Fruit fly (Drosophila melanogaster) whole organism, embryonic: ENCODE measurements around the gene Zaf1.
A peak's percentile ranks its signal among the peaks of the same experiment; 100 is the strongest.

ENCODE experiments used
- BtbVII ChIP-seq: fragments of 200-800 bp; sonication (Bioruptor generic); optimal IDR thresholded peaks from 3 replicates; lab custom pipeline; 2017; ENCODE audit warnings: missing biosample characterization, mild to moderate bottlenecking, missing genetic modification characterization
- C15 ChIP-seq: fragments of 200-800 bp; sonication (Bioruptor generic); IDR thresholded peaks from 3 replicates; pipeline ENCODE4 v1.3.6; 2022; ENCODE audit warnings: missing biosample characterization, missing genetic modification characterization
- CG10147 ChIP-seq: fragments of 200-800 bp; sonication (Bioruptor generic); optimal IDR thresholded peaks from 2 replicates; lab custom pipeline; 2019; ENCODE audit warnings: missing biosample characterization, mild to moderate bottlenecking, missing genetic modification characterization, moderate library complexity
- CG14860 ChIP-seq: fragments of 200-800 bp; sonication (Bioruptor generic); IDR thresholded peaks from 3 replicates; pipeline ENCODE4 v1.3.6; 2022; ENCODE audit warnings: missing biosample characterization, missing genetic modification characterization; ENCODE audit not compliant: partially characterized antibody
- CG1602 ChIP-seq: fragments of 200-800 bp; sonication (Bioruptor generic); optimal IDR thresholded peaks from 3 replicates; lab custom pipeline; 2016; ENCODE audit warnings: missing biosample characterization, missing genetic modification characterization
- CG1603 ChIP-seq: fragments of 200-800 bp; sonication (Bioruptor generic); optimal IDR thresholded peaks from 2 replicates; lab custom pipeline; 2019; ENCODE audit warnings: missing biosample characterization, mild to moderate bottlenecking, missing genetic modification characterization, moderate library complexity
- CG17829 ChIP-seq: fragments of 200-800 bp; optimal IDR thresholded peaks from 2 replicates; lab custom pipeline; 2019; ENCODE audit warnings: missing biosample characterization, mild to moderate bottlenecking, missing genetic modification characterization, moderate library complexity
- CG2202 ChIP-seq: fragments of 200-800 bp; sonication (Bioruptor generic); optimal IDR thresholded peaks from 2 replicates; lab custom pipeline; 2018; ENCODE audit warnings: missing biosample characterization, mild to moderate bottlenecking, missing genetic modification characterization
- CG31441 ChIP-seq: fragments of 200-800 bp; sonication (Bioruptor generic); IDR thresholded peaks from 2 replicates; pipeline ENCODE4 v1.3.6; 2022; ENCODE audit warnings: missing biosample characterization, missing genetic modification characterization
- CG4730 ChIP-seq: fragments of 200-800 bp; sonication (Bioruptor generic); IDR thresholded peaks from 2 replicates; pipeline ENCODE4 v1.3.6; 2022; ENCODE audit warnings: missing biosample characterization, missing genetic modification characterization
- CG4820 ChIP-seq: fragments of 200-800 bp; sonication (Bioruptor generic); optimal IDR thresholded peaks from 3 replicates; lab custom pipeline; 2016; ENCODE audit warnings: missing biosample characterization, missing genetic modification characterization
- CG7987 ChIP-seq: fragments of 200-800 bp; sonication (Bioruptor generic); optimal IDR thresholded peaks from 2 replicates; lab custom pipeline; 2018; ENCODE audit warnings: missing biosample characterization, mild to moderate bottlenecking, missing genetic modification characterization, moderate library complexity
- CG8281 ChIP-seq: fragments of 200-800 bp; sonication (Bioruptor generic); optimal IDR thresholded peaks from 2 replicates; lab custom pipeline; 2018; ENCODE audit warnings: missing biosample characterization, mild to moderate bottlenecking, missing genetic modification characterization, moderate library complexity
- CG8359 ChIP-seq: fragments of 200-800 bp; sonication (Bioruptor generic); optimal IDR thresholded peaks from 2 replicates; lab custom pipeline; 2017; ENCODE audit warnings: missing biosample characterization, mild to moderate bottlenecking, missing genetic modification characterization, borderline replicate concordance
- CG8924 ChIP-seq: fragments of 200-800 bp; optimal IDR thresholded peaks from 3 replicates; lab custom pipeline; 2019; ENCODE audit warnings: missing biosample characterization, mild to moderate bottlenecking, missing genetic modification characterization, moderate library complexity
- CHES-1-like ChIP-seq: fragments of 200-800 bp; sonication (Bioruptor generic); optimal IDR thresholded peaks from 2 replicates; lab custom pipeline; 2016; ENCODE audit warnings: missing biosample characterization, missing genetic modification characterization
- CkIIα-i1 ChIP-seq: fragments of 200-800 bp; sonication (Bioruptor generic); IDR thresholded peaks from 2 replicates; pipeline ENCODE4 v1.3.6; 2022; ENCODE audit warnings: missing biosample characterization, missing genetic modification characterization
- CrebB ChIP-seq: fragments of 200-800 bp; sonication (Bioruptor generic); optimal IDR thresholded peaks from 3 replicates; lab custom pipeline; 2018; ENCODE audit warnings: missing biosample characterization, mild to moderate bottlenecking, missing genetic modification characterization
- Dip2 ChIP-seq: fragments of 200-800 bp; sonication (Bioruptor generic); IDR thresholded peaks from 2 replicates; pipeline ENCODE4 v1.3.6; 2022; ENCODE audit warnings: missing biosample characterization, missing genetic modification characterization
- Dll ChIP-seq: fragments of 200-800 bp; sonication (Bioruptor generic); IDR thresholded peaks from 4 replicates; pipeline ENCODE4 v1.3.6; 2022; ENCODE audit warnings: missing biosample characterization, missing genetic modification characterization; ENCODE audit not compliant: partially characterized antibody
- Elba2 ChIP-seq: fragments of 200-800 bp; sonication (Bioruptor generic); optimal IDR thresholded peaks from 3 replicates; lab custom pipeline; 2016; ENCODE audit warnings: missing biosample characterization, missing genetic modification characterization
- Ets65A ChIP-seq: fragments of 200-800 bp; sonication (Bioruptor generic); peaks from one replicate; lab custom pipeline; 2016; ENCODE audit warnings: missing biosample characterization, missing genetic modification characterization
- GATAe ChIP-seq: fragments of 200-800 bp; sonication (Bioruptor generic); conservative IDR thresholded peaks from 2 replicates; pipeline ENCODE4 v1.3.6; 2022; ENCODE audit warnings: missing biosample characterization, missing genetic modification characterization
- Hmx ChIP-seq: fragments of 200-800 bp; sonication (Bioruptor generic); optimal IDR thresholded peaks from 2 replicates; lab custom pipeline; 2016; ENCODE audit warnings: missing biosample characterization, missing genetic modification characterization
- Hr3 ChIP-seq: fragments of 200-800 bp; sonication (Bioruptor generic); optimal IDR thresholded peaks from 3 replicates; lab custom pipeline; 2016; ENCODE audit warnings: missing biosample characterization, missing genetic modification characterization
- MESR4 ChIP-seq: fragments of 200-800 bp; sonication (Bioruptor generic); optimal IDR thresholded peaks from 2 replicates; lab custom pipeline; 2018; ENCODE audit warnings: missing biosample characterization, mild to moderate bottlenecking, missing genetic modification characterization, moderate library complexity
- NC2β ChIP-seq: fragments of 200-800 bp; sonication (Bioruptor generic); optimal IDR thresholded peaks from 2 replicates; lab custom pipeline; 2016; ENCODE audit warnings: missing biosample characterization, missing genetic modification characterization
- Oaz ChIP-seq: fragments of 200-800 bp; sonication (Bioruptor generic); IDR thresholded peaks from 2 replicates; pipeline ENCODE4 v1.3.6; 2022; ENCODE audit warnings: missing biosample characterization, missing genetic modification characterization
- Optix ChIP-seq: fragments of 200-800 bp; sonication (Bioruptor generic); IDR thresholded peaks from 3 replicates; pipeline ENCODE4 v1.3.6; 2022; ENCODE audit warnings: missing biosample characterization, missing genetic modification characterization
- Ravus ChIP-seq: fragments of 200-800 bp; sonication (Bioruptor generic); IDR thresholded peaks from 2 replicates; pipeline ENCODE4 v1.3.6; 2022; ENCODE audit warnings: missing biosample characterization, missing genetic modification characterization
- Stat92E ChIP-seq, 3 experiments: fragments of >200 bp in 2 of 3; fragments of 200-800 bp in 1 of 3; sonication (Bioruptor generic) in 1 of 3; optimal IDR thresholded peaks; 2 replicates each; lab custom pipeline; 2017 to 2019; ENCODE audit warnings: missing biosample characterization in 3 of 3, missing genetic modification characterization in 3 of 3, mild to moderate bottlenecking in 1 of 3, moderate library complexity in 1 of 3
- Xbp1 ChIP-seq: fragments of 200-800 bp; sonication (Bioruptor generic); optimal IDR thresholded peaks from 3 replicates; lab custom pipeline; 2016; ENCODE audit warnings: missing biosample characterization, mild to moderate bottlenecking, missing genetic modification characterization
- cas ChIP-seq: fragments of 200-800 bp; sonication (Bioruptor generic); IDR thresholded peaks from 2 replicates; pipeline ENCODE4 v1.3.6; 2022; ENCODE audit warnings: missing biosample characterization, missing genetic modification characterization
- cato ChIP-seq: fragments of 200-800 bp; sonication (Bioruptor generic); optimal IDR thresholded peaks from 2 replicates; lab custom pipeline; 2016; ENCODE audit warnings: missing biosample characterization, missing genetic modification characterization, borderline replicate concordance
- ci ChIP-seq: fragments of 200-800 bp; sonication (Bioruptor generic); IDR thresholded peaks from 3 replicates; pipeline ENCODE4 v1.3.6; 2022; ENCODE audit warnings: missing biosample characterization, missing genetic modification characterization
- crc ChIP-seq: fragments of 200-800 bp; sonication (Bioruptor generic); optimal IDR thresholded peaks from 2 replicates; lab custom pipeline; 2016; ENCODE audit warnings: missing biosample characterization, missing genetic modification characterization
- danr ChIP-seq: fragments of 200-800 bp; sonication (Bioruptor generic); IDR thresholded peaks from 2 replicates; pipeline ENCODE4 v1.3.6; 2022; ENCODE audit warnings: missing biosample characterization, missing genetic modification characterization
- dysf ChIP-seq: fragments of 200-800 bp; sonication (Bioruptor generic); IDR thresholded peaks from 3 replicates; pipeline ENCODE4 v1.3.6; 2022; ENCODE audit warnings: missing biosample characterization, missing genetic modification characterization
- en ChIP-seq: fragments of 200-800 bp; sonication (Bioruptor generic); optimal IDR thresholded peaks from 2 replicates; lab custom pipeline; 2016; ENCODE audit warnings: missing biosample characterization, missing genetic modification characterization
- gsb ChIP-seq: fragments of 200-800 bp; sonication (Bioruptor generic); IDR thresholded peaks from 2 replicates; pipeline ENCODE4 v1.3.6; 2022; ENCODE audit warnings: missing biosample characterization, missing genetic modification characterization
- h ChIP-seq: fragments of >200 bp; optimal IDR thresholded peaks from 2 replicates; lab custom pipeline; 2017
- kah ChIP-seq: fragments of 200-800 bp; sonication (Bioruptor generic); optimal IDR thresholded peaks from 2 replicates; lab custom pipeline; 2018; ENCODE audit warnings: missing biosample characterization, mild to moderate bottlenecking, missing genetic modification characterization
- ken ChIP-seq: fragments of 200-800 bp; sonication (Bioruptor generic); IDR thresholded peaks from 3 replicates; pipeline ENCODE4 v1.3.6; 2022; ENCODE audit warnings: missing biosample characterization, missing genetic modification characterization
- lola ChIP-seq, 3 experiments: fragments of >200 bp in 2 of 3; fragments of 200-800 bp in 1 of 3; sonication (Bioruptor generic) in 1 of 3; optimal IDR thresholded peaks; 2 replicates each; lab custom pipeline; 2017 to 2019; ENCODE audit warnings: missing biosample characterization in 3 of 3, missing genetic modification characterization in 3 of 3, mild to moderate bottlenecking in 1 of 3, moderate library complexity in 1 of 3
- pfk ChIP-seq: fragments of 200-800 bp; sonication (Bioruptor generic); optimal IDR thresholded peaks from 2 replicates; lab custom pipeline; 2018; ENCODE audit warnings: missing biosample characterization, mild to moderate bottlenecking, missing genetic modification characterization, moderate library complexity
- prd ChIP-seq, 3 experiments: fragments of >200 bp in 2 of 3; fragments of 200-800 bp in 1 of 3; sonication (Bioruptor generic) in 1 of 3; optimal IDR thresholded peaks in 2 of 3; IDR thresholded peaks in 1 of 3; 2 replicates in 2 of 3; 3 replicates in 1 of 3; pipeline versions ENCODE4 v1.3.6 to Lab custom; 2017 to 2022; ENCODE audit warnings: missing biosample characterization in 1 of 3, missing genetic modification characterization in 1 of 3
- pros ChIP-seq: fragments of 200-800 bp; sonication (Bioruptor generic); optimal IDR thresholded peaks from 3 replicates; lab custom pipeline; 2019; ENCODE audit warnings: missing biosample characterization, mild to moderate bottlenecking, missing genetic modification characterization, moderate library complexity
- ttk ChIP-seq: fragments of 200-800 bp; sonication (Bioruptor generic); IDR thresholded peaks from 2 replicates; pipeline ENCODE4 v2.1.2; 2022; ENCODE audit warnings: missing biosample characterization, missing genetic modification characterization
- twi ChIP-seq: fragments of 200-800 bp; optimal IDR thresholded peaks from 2 replicates; lab custom pipeline; 2019; ENCODE audit warnings: missing biosample characterization, mild to moderate bottlenecking, missing genetic modification characterization, moderate library complexity
- unc-4 ChIP-seq: fragments of 200-800 bp; sonication (Bioruptor generic); IDR thresholded peaks from 2 replicates; pipeline ENCODE4 v1.3.6; 2022; ENCODE audit warnings: missing biosample characterization, missing genetic modification characterization; ENCODE audit not compliant: partially characterized antibody
- vnd ChIP-seq: fragments of 200-800 bp; sonication (Bioruptor generic); IDR thresholded peaks from 3 replicates; pipeline ENCODE4 v1.3.6; 2022; ENCODE audit warnings: missing biosample characterization, missing genetic modification characterization; ENCODE audit not compliant: partially characterized antibody

Zaf1 gene

DNA sequence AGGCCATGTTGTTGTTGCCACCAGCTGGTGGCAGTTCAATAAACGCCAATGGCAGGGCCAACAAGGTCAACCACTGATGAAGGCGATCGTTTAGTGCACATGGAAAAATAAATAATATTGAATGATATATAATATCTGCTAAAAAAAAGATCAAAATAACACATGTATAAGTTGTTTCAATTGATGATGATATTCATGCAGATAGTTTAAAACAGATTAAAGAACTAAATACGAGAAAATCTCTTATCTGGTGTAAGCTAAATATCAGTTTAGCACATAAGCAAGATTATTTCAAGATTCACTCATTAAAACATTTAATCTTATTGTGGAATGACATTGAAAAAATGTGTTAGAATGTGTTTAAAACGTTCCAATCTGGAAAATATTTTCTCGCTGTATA, 38.0 kb upstream of the Zaf1 start (continued):
- TF ChIP-seq CG17829 (tag; lab: Kevin White, UChicago) = peak; percentile 47
- TF ChIP-seq ttk (GFP tag; lab: Robert Waterston, UW) = peak; percentile 35; the same call in 1 of the 2 replicates
- no peak for TF ChIP-seq NC2β (GFP tag; lab: Kevin White, UChicago)
- TF ChIP-seq Elba2 (GFP tag; lab: Kevin White, UChicago) = no peak
- no peak for TF ChIP-seq CHES-1-like (GFP tag; lab: Kevin White, UChicago)
- no peak for TF ChIP-seq ken (GFP tag; lab: Robert Waterston, UW)
- no peak for TF ChIP-seq CG1602 (GFP tag; lab: Kevin White, UChicago)
- TF ChIP-seq pros = no peak
- no peak for TF ChIP-seq CG14860 (GFP tag; lab: Robert Waterston, UW)
- peak; percentile 12 for TF ChIP-seq CG1603 (tag; lab: Kevin White, UChicago)
- peak in 1 of 3 experiments; percentile 7 for TF ChIP-seq lola (GFP tag; optimal IDR thresholded peaks at IDR 0.05; lab: Kevin White, UChicago)
- TF ChIP-seq Oaz = no peak
- peak; percentile 38; the same call in 1 of the 3 replicates for TF ChIP-seq dysf (GFP tag; lab: Robert Waterston, UW)
- TF ChIP-seq crc (GFP tag; lab: Kevin White, UChicago) = no peak
- TF ChIP-seq Dip2 = no peak
- no peak for TF ChIP-seq twi (tag; lab: Kevin White, UChicago)
- TF ChIP-seq kah (GFP tag; lab: Kevin White, UChicago) = peak; percentile 8
- TF ChIP-seq prd (optimal IDR thresholded peaks at IDR 0.05; lab: Kevin White, UChicago) = no peak
- TF ChIP-seq prd (GFP tag; IDR thresholded peaks at IDR 0.05; lab: Robert Waterston, UW) = peak; percentile 34; the same call in 1 of the 3 replicates
- TF ChIP-seq en = no peak
- no peak for TF ChIP-seq unc-4 (GFP tag; lab: Robert Waterston, UW)
- no peak for TF ChIP-seq CG8359 (GFP tag; lab: Kevin White, UChicago)
- TF ChIP-seq CG31441 (GFP tag; lab: Robert Waterston, UW) = peak; percentile 66
- TF ChIP-seq BtbVII (GFP tag; lab: Kevin White, UChicago) = peak; percentile 26
- TF ChIP-seq Hmx (GFP tag; lab: Kevin White, UChicago) = no peak
- 0 out of 3 replicates have a peak, but pooled peaks have one; percentile 21 for TF ChIP-seq ci (GFP tag; lab: Robert Waterston, UW)
- no peak for TF ChIP-seq CG2202
- no peak for TF ChIP-seq C15 (GFP tag; lab: Robert Waterston, UW)
- TF ChIP-seq Optix = no peak
- TF ChIP-seq danr (GFP tag; lab: Robert Waterston, UW) = no peak
- TF ChIP-seq CG8281 (tag; lab: Kevin White, UChicago) = peak; percentile 3
- TF ChIP-seq cas (GFP tag; lab: Robert Waterston, UW) = no peak
- no peak for TF ChIP-seq gsb (GFP tag; lab: Robert Waterston, UW)
- TF ChIP-seq h (lab: Kevin White, UChicago) = no peak
- no peak for TF ChIP-seq Dll (GFP tag; lab: Robert Waterston, UW)
- no peak for TF ChIP-seq CG7987
- peak; percentile 69 for TF ChIP-seq CG8924 (tag; lab: Kevin White, UChicago)
- no peak for TF ChIP-seq MESR4 (GFP tag; lab: Kevin White, UChicago)
- TF ChIP-seq pfk = no peak
- TF ChIP-seq Ravus (GFP tag; lab: Robert Waterston, UW) = no peak
- TF ChIP-seq vnd (GFP tag; lab: Robert Waterston, UW) = no peak
- no peak for TF ChIP-seq CG4730
- no peak for TF ChIP-seq CG10147
- no peak for TF ChIP-seq Stat92E (GFP tag; optimal IDR thresholded peaks at IDR 0.05; lab: Kevin White, UChicago)
- TF ChIP-seq Hr3 (GFP tag; lab: Kevin White, UChicago) = peak; percentile 20
- no peak for TF ChIP-seq CkIIα-i1
- peak; percentile 35 for TF ChIP-seq Xbp1 (GFP tag; lab: Kevin White, UChicago)
- TF ChIP-seq cato = no peak
- no peak for TF ChIP-seq Ets65A (GFP tag; lab: Kevin White, UChicago)
- TF ChIP-seq CG4820 = peak; percentile 23
- TF ChIP-seq GATAe (GFP tag; lab: Robert Waterston, UW) = no peak
- TF ChIP-seq CrebB (tag; lab: Kevin White, UChicago) = no peak
